Fruit fly (Drosophila melanogaster) whole organism, pupa: ENCODE measurements around the gene Cbl.

Experiments
- CG13204 ChIP-seq: fragments of 200-800 bp; sonication (Bioruptor generic); optimal IDR thresholded peaks from 2 replicates; lab custom pipeline; 2018; ENCODE audit warnings: missing biosample characterization, mild to moderate bottlenecking, missing genetic modification characterization, moderate library complexity
- CG17806 ChIP-seq: fragments of 200-800 bp; sonication (Bioruptor generic); optimal IDR thresholded peaks from 2 replicates; lab custom pipeline; 2018; ENCODE audit warnings: missing biosample characterization, mild to moderate bottlenecking, missing genetic modification characterization, moderate library complexity
- CG4496 ChIP-seq: fragments of 200-800 bp; sonication (Bioruptor generic); IDR thresholded peaks from 3 replicates; pipeline ENCODE4 v1.3.6; 2022; ENCODE audit warnings: missing biosample characterization, missing genetic modification characterization
- CG8301 ChIP-seq: fragments of 200-800 bp; sonication (Bioruptor generic); optimal IDR thresholded peaks from 2 replicates; lab custom pipeline; 2018; ENCODE audit warnings: missing biosample characterization, mild to moderate bottlenecking, missing genetic modification characterization
- D1 ChIP-seq: fragments of 200-800 bp; sonication (Bioruptor generic); optimal IDR thresholded peaks from 2 replicates; lab custom pipeline; 2018; ENCODE audit warnings: missing biosample characterization, mild to moderate bottlenecking, missing genetic modification characterization, moderate library complexity
- Snoo ChIP-seq: fragments of 200-800 bp; sonication (Bioruptor generic); optimal IDR thresholded peaks from 3 replicates; lab custom pipeline; 2017; ENCODE audit warnings: missing biosample characterization, mild to moderate bottlenecking, missing genetic modification characterization, inconsistent platforms

DNA sequence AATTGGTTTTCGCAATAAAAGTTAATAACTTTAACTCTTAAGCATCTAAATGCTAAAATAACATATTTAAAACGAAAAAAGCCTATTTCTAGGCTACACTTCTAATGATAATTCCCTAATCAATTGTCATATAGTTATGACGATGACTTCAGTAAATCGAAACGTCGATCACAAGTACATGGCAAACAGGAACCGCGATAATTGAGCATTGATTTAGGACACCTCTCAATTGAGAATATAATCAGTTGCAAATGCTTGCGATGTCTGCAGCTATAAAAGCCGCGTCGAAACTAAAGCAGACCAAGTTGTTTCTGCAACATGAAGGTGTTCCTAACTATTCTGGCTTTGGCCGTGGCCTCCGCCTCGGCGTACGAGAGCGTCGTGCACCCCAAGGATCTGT lies 33.5 kb upstream of the Cbl start, which contains the start of gene Jon66Ci:
- TF ChIP-seq CG4496 (no peak), Snoo (tag; lab: Kevin White, UChicago) (no peak), CG13204 (GFP tag; lab: Kevin White, UChicago) (no peak), D1 (no peak), CG17806 (no peak), CG8301 (tag; lab: Kevin White, UChicago) (no peak)
